Worm (Caenorhabditis elegans) whole organism, L4 larva: ENCODE results near the gene jun-1.

Experiments used
- D1046.2 ChIP-seq: fragments of 200-800 bp; sonication (Bioruptor generic); IDR thresholded peaks from 2 replicates; pipeline ENCODE4 v1.3.6; 2022; ENCODE audit warnings: missing genetic modification characterization, missing compliant biosample characterization
- F44E2.7 ChIP-seq: fragments of 200-800 bp; sonication (Bioruptor generic); IDR thresholded peaks from 2 replicates; pipeline ENCODE4 v2.1.2; 2022; ENCODE audit warnings: missing genetic modification characterization, missing compliant biosample characterization
- F49E8.2 ChIP-seq: sonication (generic microtip); optimal IDR thresholded peaks from 2 replicates; lab custom pipeline; 2016; ENCODE audit warnings: missing compliant biosample characterization, mild to moderate bottlenecking, missing genetic modification characterization, borderline replicate concordance
- ZK337.2 ChIP-seq: fragments of 200-800 bp; sonication (Bioruptor generic); IDR thresholded peaks from 2 replicates; pipeline ENCODE4 v1.3.6; 2022; ENCODE audit warnings: missing genetic modification reagents, missing genetic modification characterization, missing compliant biosample characterization
- aha-1 ChIP-seq: fragments of 150-350 bp; peaks from one replicate; lab custom pipeline; 2014; ENCODE audit warnings: missing biosample characterization, missing genetic modification characterization
- aly-2 ChIP-seq: sonication (generic microtip); optimal IDR thresholded peaks from 2 replicates; lab custom pipeline; 2018; ENCODE audit warnings: missing biosample characterization, missing genetic modification characterization
- arid-1 ChIP-seq: fragments of 200-800 bp; sonication (Bioruptor generic); conservative IDR thresholded peaks from 2 replicates; pipeline ENCODE4 v1.3.6; 2022; ENCODE audit warnings: missing genetic modification reagents, missing genetic modification characterization, missing compliant biosample characterization
- ceh-32 ChIP-seq: sonication (generic microtip); optimal IDR thresholded peaks from 2 replicates; lab custom pipeline; 2016; ENCODE audit warnings: mild to moderate bottlenecking, missing genetic modification characterization, missing compliant biosample characterization; ENCODE audit not compliant: poor library complexity
- ceh-44 ChIP-seq: fragments of 200-800 bp; sonication (Bioruptor generic); IDR thresholded peaks from 2 replicates; pipeline ENCODE4 v1.3.6; 2022; ENCODE audit warnings: missing genetic modification reagents, missing genetic modification characterization, missing compliant biosample characterization
- cey-2 ChIP-seq: sonication (generic microtip); optimal IDR thresholded peaks from 3 replicates; lab custom pipeline; 2017; ENCODE audit warnings: missing genetic modification characterization, mild to moderate bottlenecking, missing compliant biosample characterization, antibody characterized with exemption, borderline replicate concordance; ENCODE audit not compliant: insufficient read depth
- daf-16 ChIP-seq, 3 experiments: sonication (generic microtip); optimal IDR thresholded peaks; 2 replicates each; lab custom pipeline; 2016 to 2017; ENCODE audit warnings: missing genetic modification characterization in 3 of 3, missing genetic modification reagents in 3 of 3, mild to moderate bottlenecking in 2 of 3, missing compliant biosample characterization in 2 of 3, missing biosample characterization in 1 of 3, moderate library complexity in 1 of 3
- dmd-6 ChIP-seq: fragments of 200-800 bp; sonication (Bioruptor generic); IDR thresholded peaks from 2 replicates; pipeline ENCODE4 v1.3.6; 2022; ENCODE audit warnings: missing genetic modification reagents, missing genetic modification characterization, missing compliant biosample characterization
- dve-1 ChIP-seq: sonication (generic microtip); optimal IDR thresholded peaks from 2 replicates; lab custom pipeline; 2017; ENCODE audit warnings: antibody characterized with exemption, mild to moderate bottlenecking, missing genetic modification characterization, missing compliant biosample characterization; ENCODE audit not compliant: insufficient read depth
- fos-1 ChIP-seq: fragments of 150-350 bp; optimal IDR thresholded peaks from 2 replicates; lab custom pipeline; 2014; ENCODE audit warnings: missing biosample characterization, missing genetic modification characterization
- gei-8 ChIP-seq: fragments of 200-800 bp; sonication (Bioruptor generic); optimal IDR thresholded peaks from 2 replicates; lab custom pipeline; 2018; ENCODE audit warnings: mild to moderate bottlenecking, missing genetic modification characterization, missing compliant biosample characterization
- hif-1 ChIP-seq, 2 experiments: sonication (generic microtip); optimal IDR thresholded peaks; 2 replicates each; lab custom pipeline; 2016 to 2017; ENCODE audit warnings: missing compliant biosample characterization in 2 of 2, missing genetic modification characterization in 2 of 2, missing genetic modification reagents in 2 of 2, missing genotype in 2 of 2, mild to moderate bottlenecking in 1 of 2
- hlh-11 ChIP-seq: fragments of 200-800 bp; sonication (Bioruptor generic); optimal IDR thresholded peaks from 2 replicates; lab custom pipeline; 2018; ENCODE audit warnings: mild to moderate bottlenecking, missing genetic modification characterization, missing compliant biosample characterization
- hlh-30 ChIP-seq: sonication (generic microtip); optimal IDR thresholded peaks from 2 replicates; lab custom pipeline; 2017; ENCODE audit warnings: antibody characterized with exemption, mild to moderate bottlenecking, missing genetic modification characterization, missing compliant biosample characterization; ENCODE audit not compliant: insufficient read depth
- lin-1 ChIP-seq: fragments of 200-800 bp; sonication (Bioruptor generic); IDR thresholded peaks from 2 replicates; pipeline ENCODE4 v1.3.6; 2022; ENCODE audit warnings: missing genetic modification reagents, missing genetic modification characterization, missing compliant biosample characterization
- lin-39 ChIP-seq: fragments of 150-350 bp; optimal IDR thresholded peaks from 2 replicates; lab custom pipeline; 2014; ENCODE audit warnings: missing biosample characterization, missing genetic modification reagents, missing genetic modification characterization
- lsy-2 ChIP-seq, 2 experiments: fragments of 150-350 bp in 1 of 2; sonication (generic microtip) in 1 of 2; optimal IDR thresholded peaks; 2 replicates each; lab custom pipeline; 2014 to 2017; ENCODE audit warnings: missing biosample characterization in 2 of 2, missing genetic modification characterization in 2 of 2
- madf-9 ChIP-seq: fragments of 200-800 bp; sonication (Bioruptor generic); conservative IDR thresholded peaks from 2 replicates; pipeline ENCODE4 v1.3.6; 2022; ENCODE audit warnings: missing genetic modification reagents, missing genetic modification characterization, missing compliant biosample characterization
- mdt-29 ChIP-seq: fragments of 200-800 bp; sonication (Bioruptor generic); IDR thresholded peaks from 2 replicates; pipeline ENCODE4 v1.3.6; 2022; ENCODE audit warnings: missing genetic modification reagents, missing genetic modification characterization, missing compliant biosample characterization
- mes-2 ChIP-seq: sonication (generic microtip); optimal IDR thresholded peaks from 2 replicates; lab custom pipeline; 2016; ENCODE audit warnings: missing genotype, mild to moderate bottlenecking, missing genetic modification characterization, missing compliant biosample characterization; ENCODE audit not compliant: poor library complexity, severe bottlenecking
- mxl-3 ChIP-seq: fragments of 200-800 bp; sonication (Bioruptor generic); optimal IDR thresholded peaks from 2 replicates; lab custom pipeline; 2018; ENCODE audit warnings: mild to moderate bottlenecking, missing genetic modification characterization, missing compliant biosample characterization
- nhr-10 ChIP-seq: fragments of 150-350 bp; optimal IDR thresholded peaks from 2 replicates; lab custom pipeline; 2014; ENCODE audit warnings: missing biosample characterization, missing genetic modification characterization
- nhr-237 ChIP-seq: sonication (generic microtip); optimal IDR thresholded peaks from 2 replicates; lab custom pipeline; 2017; ENCODE audit warnings: missing biosample characterization, missing genetic modification characterization
- nhr-25 ChIP-seq: sonication (generic microtip); optimal IDR thresholded peaks from 2 replicates; lab custom pipeline; 2017; ENCODE audit warnings: missing genetic modification characterization, mild to moderate bottlenecking, missing compliant biosample characterization, antibody characterized with exemption, moderate library complexity, borderline replicate concordance; ENCODE audit not compliant: insufficient read depth
- nhr-28 ChIP-seq: fragments of 150-350 bp; optimal IDR thresholded peaks from 2 replicates; lab custom pipeline; 2014; ENCODE audit warnings: missing biosample characterization, missing genetic modification characterization
- nhr-42 ChIP-seq: fragments of 200-800 bp; sonication (Bioruptor generic); IDR thresholded peaks from 2 replicates; pipeline ENCODE4 v1.3.6; 2022; ENCODE audit warnings: missing genetic modification characterization, missing compliant biosample characterization
- nhr-48 ChIP-seq: sonication (generic microtip); optimal IDR thresholded peaks from 2 replicates; lab custom pipeline; 2016; ENCODE audit warnings: mild to moderate bottlenecking, missing genetic modification characterization, missing compliant biosample characterization
- nhr-6 ChIP-seq: fragments of 150-350 bp; optimal IDR thresholded peaks from 2 replicates; lab custom pipeline; 2014; ENCODE audit warnings: missing biosample characterization, missing genetic modification characterization
- nhr-77 ChIP-seq: fragments of 150-350 bp; optimal IDR thresholded peaks from 2 replicates; lab custom pipeline; 2014; ENCODE audit warnings: missing biosample characterization, missing genetic modification characterization
- pha-4 ChIP-seq, 2 experiments: fragments of 150-350 bp in 1 of 2; fragments of 200-800 bp in 1 of 2; sonication (Bioruptor generic) in 1 of 2; IDR thresholded peaks in 1 of 2; optimal IDR thresholded peaks in 1 of 2; 2 replicates each; pipeline versions ENCODE4 v1.3.6 to Lab custom; 2014 to 2022; ENCODE audit warnings: missing genetic modification characterization in 2 of 2, missing genetic modification reagents in 2 of 2, missing biosample characterization in 1 of 2, missing compliant biosample characterization in 1 of 2
- php-3 ChIP-seq: fragments of 200-800 bp; sonication (Bioruptor generic); IDR thresholded peaks from 2 replicates; pipeline ENCODE4 v1.3.6; 2022; ENCODE audit warnings: missing genetic modification reagents, missing genetic modification characterization, missing compliant biosample characterization
- pqm-1 ChIP-seq: sonication (generic microtip); optimal IDR thresholded peaks from 2 replicates; lab custom pipeline; 2017; ENCODE audit warnings: missing biosample characterization, missing genetic modification characterization
- skn-1 ChIP-seq: fragments of 150-350 bp; optimal IDR thresholded peaks from 2 replicates; lab custom pipeline; 2014; ENCODE audit warnings: missing biosample characterization, missing genetic modification characterization
- snpc-1.2 ChIP-seq: fragments of 200-800 bp; sonication (Bioruptor generic); IDR thresholded peaks from 2 replicates; pipeline ENCODE4 v1.3.6; 2022; ENCODE audit warnings: missing genetic modification reagents, missing genetic modification characterization, missing compliant biosample characterization
- unc-130 ChIP-seq: sonication (generic microtip); optimal IDR thresholded peaks from 2 replicates; lab custom pipeline; 2016; ENCODE audit warnings: missing genetic modification reagents, missing genetic modification characterization, missing compliant biosample characterization
- unc-62 ChIP-seq, 3 experiments: fragments of 150-350 bp in 1 of 3; sonication (generic microtip); optimal IDR thresholded peaks in 2 of 3; peaks in 1 of 3; 1 replicate in 1 of 3; 2 replicates in 2 of 3; lab custom pipeline; 2014 to 2017; ENCODE audit warnings: missing biosample characterization in 3 of 3, missing genetic modification characterization in 3 of 3, missing genetic modification reagents in 3 of 3, missing genotype in 1 of 3
- zag-1 ChIP-seq: fragments of 150-350 bp; optimal IDR thresholded peaks from 2 replicates; lab custom pipeline; 2014; ENCODE audit warnings: missing biosample characterization, missing genetic modification characterization
- zip-11 ChIP-seq: fragments of 200-800 bp; sonication (Bioruptor generic); IDR thresholded peaks from 2 replicates; pipeline ENCODE4 v1.3.6; 2022; ENCODE audit warnings: missing genetic modification characterization, missing compliant biosample characterization
- zip-2 ChIP-seq: fragments of 150-350 bp; optimal IDR thresholded peaks from 2 replicates; lab custom pipeline; 2014; ENCODE audit warnings: missing biosample characterization, missing genetic modification characterization
- ztf-11 ChIP-seq: fragments of 150-350 bp; optimal IDR thresholded peaks from 2 replicates; lab custom pipeline; 2014; ENCODE audit warnings: missing biosample characterization, missing genetic modification characterization

The jun-1 gene

DNA sequence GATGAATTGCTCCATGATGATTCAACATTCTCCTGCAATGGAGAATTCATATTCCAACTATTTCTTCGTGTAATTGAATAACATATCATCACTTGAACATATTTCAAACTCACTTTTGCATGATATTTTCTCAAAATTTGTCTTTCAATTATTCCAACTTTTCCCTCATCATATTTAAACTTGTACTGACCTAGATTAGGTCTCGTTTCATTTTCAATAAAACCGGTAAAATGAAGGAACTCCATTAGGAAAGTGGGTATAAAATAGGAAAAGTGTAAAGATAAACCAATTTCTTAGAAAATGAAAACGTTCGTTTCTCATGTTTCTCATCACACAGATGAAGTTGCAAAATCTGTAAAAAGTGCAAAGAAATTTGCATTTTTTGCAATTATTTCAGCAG, 39.3 kb downstream of the jun-1 start, which contains the start of gene col-78:
Gene col-78, plus strand, starts transcription at position 301 of the 400 bp plus-strand sequence.
- TF ChIP-seq fos-1 = no peak
- TF ChIP-seq madf-9 = no peak
- TF ChIP-seq nhr-10 (tag; lab: Kevin White, UChicago) = no peak
- TF ChIP-seq nhr-77 (tag; lab: Kevin White, UChicago) = no peak
- TF ChIP-seq skn-1 = no peak
- no peak for TF ChIP-seq unc-130 (GFP tag; lab: Kevin White, UChicago)
- no peak for TF ChIP-seq nhr-42
- TF ChIP-seq pha-4 (GFP tag; IDR thresholded peaks at IDR 0.05; lab: Robert Waterston, UW) = no peak
- TF ChIP-seq pha-4 (tag; optimal IDR thresholded peaks at IDR 0.05; lab: Kevin White, UChicago) = no peak

DNA sequence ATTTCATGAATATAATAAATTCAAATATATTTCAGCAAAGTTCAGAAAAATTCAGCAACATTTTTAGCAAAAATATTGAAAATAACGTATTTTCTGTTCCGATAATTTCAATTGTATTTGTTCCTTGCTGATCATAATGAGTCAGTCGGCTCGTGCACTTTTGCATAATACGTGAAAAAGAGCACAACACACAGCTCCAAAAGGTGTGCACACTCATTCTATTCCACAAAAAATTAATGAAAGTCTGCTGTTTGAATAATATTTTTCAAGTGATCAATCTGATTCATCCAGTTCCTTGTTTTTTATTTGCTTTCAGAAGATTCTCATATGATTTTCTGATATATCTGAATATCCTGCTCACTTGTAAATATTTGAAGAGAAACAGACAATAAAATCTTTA, 41.4 kb downstream of the jun-1 start:
- TF ChIP-seq aha-1 (tag; lab: Kevin White, UChicago) (peak; percentile 96), snpc-1.2 (GFP tag; lab: Robert Waterston, UW) (no peak), unc-62 (GFP tag; optimal IDR thresholded peaks at IDR 0.05 in 1 of 2; lab: Kevin White, UChicago) (no peak), unc-62 (tag; optimal IDR thresholded peaks at IDR 0.05; lab: Kevin White, UChicago) (no peak), php-3 (GFP tag; lab: Robert Waterston, UW) (no peak), mes-2 (no peak), hif-1 (tag; optimal IDR thresholded peaks at IDR 0.05; lab: Kevin White, UChicago) (peak; percentile 87 to 89), arid-1 (no peak)

DNA sequence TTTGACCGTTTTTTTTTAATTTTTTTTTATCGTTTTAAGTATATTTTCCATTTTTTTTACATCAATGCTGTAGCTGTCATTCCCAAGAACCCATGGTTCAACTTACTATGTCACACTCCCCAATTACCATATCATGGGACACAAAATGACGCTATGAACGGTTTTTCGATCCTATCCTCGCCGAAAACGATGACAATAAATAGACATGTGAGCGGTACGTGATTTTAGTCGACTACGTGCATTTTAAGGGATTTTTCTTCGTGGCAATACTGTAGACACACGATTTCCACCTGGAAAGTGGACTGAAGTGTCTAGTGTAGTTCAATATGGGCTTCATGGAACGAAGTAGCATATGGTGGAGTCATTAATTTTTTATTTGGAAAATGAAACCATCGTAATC, 43.3 kb downstream of the jun-1 start:
- peak; percentile 68 for TF ChIP-seq dmd-6 (GFP tag; lab: Robert Waterston, UW)
- TF ChIP-seq hlh-11 = peak; percentile 8
- TF ChIP-seq nhr-28 = peak; percentile 85
- no peak for TF ChIP-seq ZK337.2
- TF ChIP-seq zip-2 = no peak
- no peak for TF ChIP-seq gei-8 (GFP tag; lab: Kevin White, UChicago)
- no peak for TF ChIP-seq nhr-237 (tag; lab: Kevin White, UChicago)
- peak; percentile 97 to 98 for TF ChIP-seq hif-1 (tag; optimal IDR thresholded peaks at IDR 0.05; lab: Kevin White, UChicago)
- TF ChIP-seq nhr-6 = no peak
- TF ChIP-seq ceh-32 (tag; lab: Kevin White, UChicago) = no peak
- no peak for TF ChIP-seq zip-11
- peak; percentile 1 for TF ChIP-seq nhr-48 (tag; lab: Kevin White, UChicago)
- no peak for TF ChIP-seq F44E2.7 (GFP tag; lab: Robert Waterston, UW)
- TF ChIP-seq daf-16 (GFP tag; optimal IDR thresholded peaks at IDR 0.05; lab: Kevin White, UChicago) = no peak
- TF ChIP-seq daf-16 (tag; optimal IDR thresholded peaks at IDR 0.05; lab: Kevin White, UChicago) = no peak
- no peak for TF ChIP-seq zag-1 (tag; lab: Kevin White, UChicago)
- TF ChIP-seq aha-1 (tag; lab: Kevin White, UChicago) = peak; percentile 63
- TF ChIP-seq pqm-1 (tag; lab: Kevin White, UChicago) = no peak
- TF ChIP-seq dve-1 (tag; lab: Kevin White, UChicago) = peak; percentile 50
- no peak for TF ChIP-seq madf-9
- peak; percentile 76 for TF ChIP-seq hlh-30 (tag; lab: Kevin White, UChicago)

DNA sequence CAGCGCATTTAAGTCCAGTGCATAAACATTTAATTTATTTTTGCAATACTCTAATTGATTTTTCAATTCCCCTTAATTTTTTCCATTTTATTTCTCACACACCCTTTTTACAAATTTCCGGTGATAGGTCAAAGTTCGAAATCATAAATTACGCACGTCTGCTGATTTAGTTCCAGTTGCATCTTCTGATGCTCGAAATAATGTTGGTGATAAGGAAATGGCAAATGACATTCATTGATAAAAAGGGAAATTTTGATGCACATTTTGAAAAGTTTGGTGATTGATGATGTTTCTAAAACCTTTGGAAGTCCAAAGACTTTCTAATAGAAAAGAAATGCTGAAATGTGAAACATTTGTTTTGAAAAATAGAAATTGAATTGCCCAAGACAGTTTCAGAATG, 44.2 kb downstream of the jun-1 start:
- TF ChIP-seq hif-1 (tag; optimal IDR thresholded peaks at IDR 0.05; lab: Kevin White, UChicago) = peak in 1 of 2 experiments; percentile 64
- TF ChIP-seq mdt-29 (GFP tag; lab: Robert Waterston, UW) = no peak
- no peak for TF ChIP-seq ceh-44 (GFP tag; lab: Robert Waterston, UW)
- no peak for TF ChIP-seq ztf-11 (tag; lab: Kevin White, UChicago)
- no peak for TF ChIP-seq mxl-3
- no peak for TF ChIP-seq F49E8.2 (tag; lab: Kevin White, UChicago)
- TF ChIP-seq lin-39 (tag; lab: Kevin White, UChicago) = no peak
- TF ChIP-seq nhr-25 (tag; lab: Kevin White, UChicago) = no peak
- TF ChIP-seq cey-2 = no peak
- no peak for TF ChIP-seq lin-1 (GFP tag; lab: Robert Waterston, UW)
- peak; percentile 96 for TF ChIP-seq pqm-1 (tag; lab: Kevin White, UChicago)
- no peak for TF ChIP-seq ceh-32 (tag; lab: Kevin White, UChicago)
- no peak for TF ChIP-seq aly-2 (tag; lab: Kevin White, UChicago)
- peak; percentile 75 for TF ChIP-seq dve-1 (tag; lab: Kevin White, UChicago)
- peak; percentile 52 for TF ChIP-seq hlh-11
- peak; percentile 74 for TF ChIP-seq php-3 (GFP tag; lab: Robert Waterston, UW)
- peak; percentile 53 for TF ChIP-seq nhr-28
- no peak for TF ChIP-seq D1046.2 (GFP tag; lab: Robert Waterston, UW)
- TF ChIP-seq aha-1 (tag; lab: Kevin White, UChicago) = peak; percentile 81
- peak in 1 of 2 experiments; percentile 22 for TF ChIP-seq lsy-2 (tag; optimal IDR thresholded peaks at IDR 0.05; lab: Kevin White, UChicago)
